Fruit fly (Drosophila melanogaster): ENCODE measurements around the gene Eip74EF.

Gene Eip74EF

DNA sequence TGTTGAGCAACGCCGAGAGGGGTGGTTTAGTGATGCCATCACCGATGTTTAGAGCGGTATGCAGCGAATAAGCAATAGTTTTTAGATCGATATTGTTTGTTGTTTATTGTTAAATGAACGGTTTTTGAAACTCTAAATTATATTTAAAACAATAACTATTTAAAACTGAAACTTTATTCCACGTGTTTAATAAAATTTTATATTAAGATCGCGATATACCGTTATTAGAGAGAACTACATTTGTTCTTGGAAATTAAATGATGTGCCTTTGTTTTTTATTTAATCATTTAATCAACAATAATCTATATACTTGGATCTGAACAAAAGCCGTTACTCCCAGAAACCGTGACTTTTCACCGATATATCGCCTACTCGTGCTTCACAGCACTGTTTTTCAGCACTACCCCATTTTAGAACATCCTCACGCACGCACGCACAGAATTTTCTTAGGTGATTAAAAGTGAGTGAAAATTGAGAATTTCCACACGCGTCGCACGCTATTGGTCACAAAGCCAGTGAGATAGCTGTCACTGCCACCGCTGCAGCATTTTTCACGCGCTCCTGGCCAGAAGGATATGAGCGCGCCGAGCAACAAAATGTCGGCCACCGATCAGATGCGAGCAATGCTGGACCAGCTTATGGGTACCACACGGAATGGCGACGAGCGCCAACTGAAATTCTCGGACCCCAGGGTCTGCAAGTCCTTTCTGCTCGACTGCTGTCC is 105.1 kb downstream of the Eip74EF start, which contains the start of the genes U4-U6-60K and CG7564 (continued):
- TF ChIP-seq Hr4 (GFP tag; optimal IDR thresholded peaks at IDR 0.05) (peak; percentile 62), Ets96B (tag; optimal IDR thresholded peaks at IDR 0.05) (peak; percentile 16), svp (GFP tag) (peak; percentile 56), Eip93F (GFP tag; optimal IDR thresholded peaks at IDR 0.05) (peak; percentile 64), Sox102F (GFP tag; optimal IDR thresholded peaks at IDR 0.05) (no peak), CG9139 (GFP tag; optimal IDR thresholded peaks at IDR 0.05) (no peak), CG8319 (GFP tag; optimal IDR thresholded peaks at IDR 0.05) (peak; percentile 42), Smox (GFP tag; optimal IDR thresholded peaks at IDR 0.05) (no peak), dsx (GFP tag; optimal IDR thresholded peaks at IDR 0.05; ENCODE audit: poor library complexity, severe bottlenecking) (no peak), topi (GFP tag; optimal IDR thresholded peaks at IDR 0.05) (peak; percentile 75)

DNA sequence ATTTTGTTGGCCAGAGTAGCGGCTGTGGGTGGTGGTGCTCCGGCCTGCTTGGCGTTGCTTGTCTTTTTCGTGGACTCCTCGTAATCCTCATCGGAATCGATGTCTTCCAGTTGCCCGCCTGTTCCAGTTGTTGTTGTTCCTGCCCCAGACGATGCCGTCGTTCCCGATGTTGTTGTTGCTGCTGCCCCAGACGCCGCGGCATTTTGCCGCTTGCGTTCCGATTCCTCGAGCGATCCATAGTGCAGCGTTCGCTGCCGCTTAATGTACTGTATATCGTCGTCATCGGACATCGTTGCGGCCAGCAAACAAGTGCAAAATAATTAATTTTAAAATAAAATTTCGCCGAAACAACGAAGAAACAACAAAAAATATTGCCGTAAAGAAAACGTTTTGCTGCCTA is 105.6 kb downstream of the Eip74EF start:
- TF ChIP-seq CG6854 (GFP tag; optimal IDR thresholded peaks at IDR 0.05) (peak; percentile 23), Sox14 (GFP tag; optimal IDR thresholded peaks at IDR 0.05) (no peak)

All from whole organism, prepupa.